Fruit fly (Drosophila melanogaster) whole organism, embryonic: Measurements from ENCODE around the gene CG12608.

ENCODE experiments used
- Abd-B ChIP-seq: fragments of 200-800 bp; sonication (Bioruptor generic); optimal IDR thresholded peaks from 2 replicates; lab custom pipeline; 2018; ENCODE audit warnings: missing biosample characterization, mild to moderate bottlenecking, missing genetic modification characterization, moderate library complexity
- Aef1 ChIP-seq: fragments of 200-800 bp; sonication (Bioruptor generic); IDR thresholded peaks from 3 replicates; pipeline ENCODE4 v1.3.6; 2022; ENCODE audit warnings: missing biosample characterization, missing genetic modification characterization
- Antp ChIP-seq: fragments of 200-800 bp; sonication (Bioruptor generic); optimal IDR thresholded peaks from 3 replicates; lab custom pipeline; 2016; ENCODE audit warnings: missing biosample characterization, missing genetic modification characterization
- Atf3 ChIP-seq: fragments of 200-800 bp; sonication (Bioruptor generic); optimal IDR thresholded peaks from 3 replicates; lab custom pipeline; 2016; ENCODE audit warnings: missing biosample characterization, missing genetic modification characterization
- Awh ChIP-seq: fragments of 200-800 bp; sonication (Bioruptor generic); IDR thresholded peaks from 2 replicates; pipeline ENCODE4, ENCODE4 v1.3.6; 2022; ENCODE audit warnings: missing biosample characterization, missing genetic modification characterization
- B-H2 ChIP-seq: fragments of 200-800 bp; sonication (Bioruptor generic); optimal IDR thresholded peaks from 2 replicates; lab custom pipeline; 2018; ENCODE audit warnings: missing biosample characterization, mild to moderate bottlenecking, missing genetic modification characterization
- CG10209 ChIP-seq: fragments of 200-800 bp; sonication (Bioruptor generic); optimal IDR thresholded peaks from 3 replicates; lab custom pipeline; 2017; ENCODE audit warnings: missing biosample characterization, mild to moderate bottlenecking, missing genetic modification characterization, missing genetic modification reagents
- CG10274 ChIP-seq: fragments of 200-800 bp; sonication (Bioruptor generic); optimal IDR thresholded peaks from 3 replicates; lab custom pipeline; 2017; ENCODE audit warnings: missing biosample characterization, mild to moderate bottlenecking, missing genetic modification characterization
- CG10565 ChIP-seq: fragments of 200-800 bp; sonication (Bioruptor generic); optimal IDR thresholded peaks from 3 replicates; lab custom pipeline; 2016; ENCODE audit warnings: missing biosample characterization, mild to moderate bottlenecking, missing genetic modification characterization
- CG11695 ChIP-seq: fragments of 200-800 bp; sonication (Bioruptor generic); IDR thresholded peaks from 3 replicates; pipeline ENCODE4 v1.3.6; 2022; ENCODE audit warnings: missing biosample characterization, missing genetic modification characterization
- CG11696 ChIP-seq: fragments of 200-800 bp; sonication (Bioruptor generic); IDR thresholded peaks from 2 replicates; pipeline ENCODE4 v1.3.6; 2022; ENCODE audit warnings: missing biosample characterization, missing genetic modification characterization
- CG12391 ChIP-seq: fragments of 200-800 bp; sonication (Bioruptor generic); optimal IDR thresholded peaks from 3 replicates; lab custom pipeline; 2018; ENCODE audit warnings: missing biosample characterization, mild to moderate bottlenecking, missing genetic modification characterization, moderate library complexity
- CG15073 ChIP-seq: fragments of 200-800 bp; sonication (Bioruptor generic); optimal IDR thresholded peaks from 2 replicates; lab custom pipeline; 2016; ENCODE audit warnings: missing biosample characterization, missing genetic modification characterization
- CG15479 ChIP-seq: fragments of 200-800 bp; sonication (Bioruptor generic); optimal IDR thresholded peaks from 3 replicates; lab custom pipeline; 2019; ENCODE audit warnings: missing biosample characterization, mild to moderate bottlenecking, missing genetic modification characterization, moderate library complexity
- CG15601 ChIP-seq: fragments of 200-800 bp; sonication (Bioruptor generic); optimal IDR thresholded peaks from 3 replicates; lab custom pipeline; 2019; ENCODE audit warnings: missing biosample characterization, mild to moderate bottlenecking, missing genetic modification characterization, moderate library complexity
- CG17361 ChIP-seq: fragments of 200-800 bp; sonication (Bioruptor generic); IDR thresholded peaks from 3 replicates; pipeline ENCODE4 v1.3.6; 2022; ENCODE audit warnings: missing biosample characterization, missing genetic modification characterization
- CG2129 ChIP-seq: fragments of 200-800 bp; sonication (Bioruptor generic); IDR thresholded peaks from 2 replicates; pipeline ENCODE4 v1.3.6; 2022; ENCODE audit warnings: missing biosample characterization, missing genetic modification characterization; ENCODE audit not compliant: partially characterized antibody
- CG31224 ChIP-seq: fragments of 200-800 bp; sonication (Bioruptor generic); IDR thresholded peaks from 2 replicates; pipeline ENCODE4 v1.3.6; 2022; ENCODE audit warnings: missing biosample characterization, missing genetic modification characterization
- CG31441 ChIP-seq: fragments of 200-800 bp; sonication (Bioruptor generic); IDR thresholded peaks from 2 replicates; pipeline ENCODE4 v1.3.6; 2022; ENCODE audit warnings: missing biosample characterization, missing genetic modification characterization
- CG4730 ChIP-seq: fragments of 200-800 bp; sonication (Bioruptor generic); IDR thresholded peaks from 2 replicates; pipeline ENCODE4 v1.3.6; 2022; ENCODE audit warnings: missing biosample characterization, missing genetic modification characterization
- CG4854 ChIP-seq: fragments of 200-800 bp; sonication (Bioruptor generic); optimal IDR thresholded peaks from 2 replicates; lab custom pipeline; 2016; ENCODE audit warnings: missing biosample characterization, missing genetic modification characterization, inconsistent platforms
- CG6683 ChIP-seq: fragments of 200-800 bp; sonication (Bioruptor generic); optimal IDR thresholded peaks from 2 replicates; lab custom pipeline; 2017; ENCODE audit warnings: missing biosample characterization, mild to moderate bottlenecking, missing genetic modification characterization, missing genetic modification reagents
- CG7357 ChIP-seq: fragments of 200-800 bp; sonication (Bioruptor generic); IDR thresholded peaks from 3 replicates; pipeline ENCODE4 v1.3.6; 2022; ENCODE audit warnings: missing biosample characterization, missing genetic modification characterization
- CG7928 ChIP-seq: fragments of 200-800 bp; sonication (Bioruptor generic); optimal IDR thresholded peaks from 2 replicates; lab custom pipeline; 2017; ENCODE audit warnings: missing biosample characterization, mild to moderate bottlenecking, missing genetic modification characterization
- CG8388 ChIP-seq: fragments of 200-800 bp; sonication (Bioruptor generic); optimal IDR thresholded peaks from 2 replicates; lab custom pipeline; 2019; ENCODE audit warnings: missing biosample characterization, mild to moderate bottlenecking, missing genetic modification characterization, moderate library complexity
- CTCF ChIP-seq: fragments of 200-800 bp; sonication (Bioruptor generic); optimal IDR thresholded peaks from 2 replicates; lab custom pipeline; 2017; ENCODE audit warnings: missing biosample characterization, mild to moderate bottlenecking, missing genetic modification characterization, moderate library complexity
- Doc2 ChIP-seq: fragments of 200-800 bp; sonication (Bioruptor generic); IDR thresholded peaks from 2 replicates; pipeline ENCODE4 v1.3.6; 2022; ENCODE audit warnings: missing biosample characterization, missing genetic modification characterization
- Fer3 ChIP-seq: fragments of 200-800 bp; sonication (Bioruptor generic); optimal IDR thresholded peaks from 2 replicates; lab custom pipeline; 2018; ENCODE audit warnings: missing biosample characterization, mild to moderate bottlenecking, missing genetic modification characterization, moderate library complexity
- HLH3B ChIP-seq: fragments of 200-800 bp; sonication (Bioruptor generic); IDR thresholded peaks from 2 replicates; pipeline ENCODE4 v1.3.6; 2022; ENCODE audit warnings: missing biosample characterization, missing genetic modification characterization
- HLH54F ChIP-seq: fragments of 200-800 bp; sonication (Bioruptor generic); optimal IDR thresholded peaks from 3 replicates; lab custom pipeline; 2016; ENCODE audit warnings: missing biosample characterization, missing genetic modification characterization
- Hr51 ChIP-seq, 2 experiments: fragments of 200-800 bp; sonication (Bioruptor generic); optimal IDR thresholded peaks; 2 replicates in 1 of 2; 3 replicates in 1 of 2; lab custom pipeline; 2016 to 2018; ENCODE audit warnings: missing biosample characterization in 2 of 2, missing genetic modification characterization in 2 of 2, mild to moderate bottlenecking in 1 of 2, moderate library complexity in 1 of 2
- Lpt ChIP-seq: fragments of >200 bp; optimal IDR thresholded peaks from 2 replicates; lab custom pipeline; 2018; ENCODE audit warnings: missing biosample characterization, missing genetic modification characterization
- NfI ChIP-seq: fragments of 200-800 bp; sonication (Bioruptor generic); optimal IDR thresholded peaks from 3 replicates; lab custom pipeline; 2018; ENCODE audit warnings: missing biosample characterization, mild to moderate bottlenecking, missing genetic modification characterization, moderate library complexity
- Xrp1 ChIP-seq: fragments of 200-800 bp; sonication (Bioruptor generic); IDR thresholded peaks from 2 replicates; pipeline ENCODE4 v1.3.6; 2022; ENCODE audit warnings: missing biosample characterization, missing genetic modification characterization
- br ChIP-seq: fragments of >200 bp; optimal IDR thresholded peaks from 2 replicates; lab custom pipeline; 2017
- ci ChIP-seq: fragments of 200-800 bp; sonication (Bioruptor generic); IDR thresholded peaks from 3 replicates; pipeline ENCODE4 v1.3.6; 2022; ENCODE audit warnings: missing biosample characterization, missing genetic modification characterization
- dan ChIP-seq: fragments of 200-800 bp; sonication (Bioruptor generic); IDR thresholded peaks from 2 replicates; pipeline ENCODE4 v1.3.6; 2022; ENCODE audit warnings: missing biosample characterization, missing genetic modification characterization
- dmrt99B ChIP-seq: fragments of 200-800 bp; sonication (Bioruptor generic); optimal IDR thresholded peaks from 2 replicates; lab custom pipeline; 2018; ENCODE audit warnings: missing biosample characterization, mild to moderate bottlenecking, missing genetic modification characterization, moderate library complexity
- ewg ChIP-seq: fragments of 200-800 bp; sonication (Bioruptor generic); optimal IDR thresholded peaks from 3 replicates; lab custom pipeline; 2017; ENCODE audit warnings: mild to moderate bottlenecking, missing biosample characterization, missing genetic modification reagents, missing genetic modification characterization
- fd3F ChIP-seq: fragments of 200-800 bp; sonication (Bioruptor generic); optimal IDR thresholded peaks from 2 replicates; lab custom pipeline; 2018; ENCODE audit warnings: missing biosample characterization, mild to moderate bottlenecking, missing genetic modification characterization, moderate library complexity
- fd96Cb ChIP-seq: fragments of 200-800 bp; sonication (Bioruptor generic); optimal IDR thresholded peaks from 2 replicates; lab custom pipeline; 2018; ENCODE audit warnings: missing biosample characterization, mild to moderate bottlenecking, missing genetic modification characterization, moderate library complexity
- gem ChIP-seq: fragments of 200-800 bp; sonication (Bioruptor generic); optimal IDR thresholded peaks from 2 replicates; lab custom pipeline; 2019; ENCODE audit warnings: missing biosample characterization, mild to moderate bottlenecking, missing genetic modification characterization, moderate library complexity
- grau ChIP-seq: fragments of 200-800 bp; optimal IDR thresholded peaks from 3 replicates; lab custom pipeline; 2019; ENCODE audit warnings: missing biosample characterization, mild to moderate bottlenecking, missing genetic modification characterization, moderate library complexity
- ham ChIP-seq: fragments of 200-800 bp; sonication (Bioruptor generic); IDR thresholded peaks from 2 replicates; pipeline ENCODE4 v1.3.6; 2022; ENCODE audit warnings: missing biosample characterization, missing genetic modification characterization
- jumu ChIP-seq: fragments of 200-800 bp; sonication (Bioruptor generic); optimal IDR thresholded peaks from 3 replicates; lab custom pipeline; 2016; ENCODE audit warnings: missing biosample characterization, missing genetic modification characterization
- lmd ChIP-seq: fragments of 200-800 bp; sonication (Bioruptor generic); IDR thresholded peaks from 2 replicates; pipeline ENCODE4 v1.3.6; 2022; ENCODE audit warnings: missing biosample characterization, missing genetic modification characterization
- luna ChIP-seq: fragments of 200-800 bp; sonication (Bioruptor generic); optimal IDR thresholded peaks from 2 replicates; lab custom pipeline; 2016; ENCODE audit warnings: missing biosample characterization, missing genetic modification characterization
- otp ChIP-seq: fragments of 200-800 bp; sonication (Bioruptor generic); IDR thresholded peaks from 3 replicates; pipeline ENCODE4, ENCODE4 v1.3.6; 2022; ENCODE audit warnings: missing biosample characterization, missing genetic modification characterization
- pho ChIP-seq: fragments of 200-800 bp; sonication (Bioruptor generic); optimal IDR thresholded peaks from 2 replicates; lab custom pipeline; 2016; ENCODE audit warnings: missing biosample characterization, missing genetic modification characterization
- sd ChIP-seq: fragments of 200-800 bp; sonication (Bioruptor generic); optimal IDR thresholded peaks from 3 replicates; lab custom pipeline; 2018; ENCODE audit warnings: missing biosample characterization, mild to moderate bottlenecking, missing genetic modification characterization, moderate library complexity
- tgo ChIP-seq: fragments of 200-800 bp; sonication (Bioruptor generic); IDR thresholded peaks from 3 replicates; pipeline ENCODE4 v1.3.6; 2022; ENCODE audit warnings: missing biosample characterization, missing genetic modification characterization
- vvl ChIP-seq: fragments of 200-800 bp; sonication (Bioruptor generic); IDR thresholded peaks from 2 replicates; pipeline ENCODE4 v1.3.6; 2022; ENCODE audit warnings: missing biosample characterization, missing genetic modification characterization

The CG12608 gene

dm6 chrX:15309918-15310317, 34.5 kb downstream of the CG12608 start:
- TF ChIP-seq sd (tag; lab: Kevin White, UChicago) = no peak
- no peak for TF ChIP-seq CG31224
- no peak for TF ChIP-seq CG15479 (GFP tag; lab: Kevin White, UChicago)
- TF ChIP-seq ci (GFP tag; lab: Robert Waterston, UW) = no peak
- TF ChIP-seq CG2129 (GFP tag; lab: Robert Waterston, UW) = no peak
- TF ChIP-seq grau (tag; lab: Kevin White, UChicago) = peak; percentile 39
- peak; percentile 24 for TF ChIP-seq fd96Cb
- no peak for TF ChIP-seq Awh (GFP tag; lab: Robert Waterston, UW)
- TF ChIP-seq Fer3 = peak; percentile 8
- TF ChIP-seq Doc2 (GFP tag; lab: Robert Waterston, UW) = no peak
- no peak for TF ChIP-seq B-H2 (GFP tag; lab: Kevin White, UChicago)
- no peak for TF ChIP-seq pho (GFP tag; lab: Kevin White, UChicago)
- no peak for TF ChIP-seq CG15601 (tag; lab: Kevin White, UChicago)
- peak; percentile 55 for TF ChIP-seq gem (tag; lab: Kevin White, UChicago)
- TF ChIP-seq CG11696 (GFP tag; lab: Robert Waterston, UW) = no peak
- TF ChIP-seq luna (GFP tag; lab: Kevin White, UChicago) = no peak
- no peak for TF ChIP-seq ham (GFP tag; lab: Robert Waterston, UW)
- TF ChIP-seq ewg (GFP tag; lab: Kevin White, UChicago) = no peak
- TF ChIP-seq Atf3 (GFP tag; lab: Kevin White, UChicago) = no peak
- TF ChIP-seq Antp (GFP tag; lab: Kevin White, UChicago) = no peak
- TF ChIP-seq CG8388 (GFP tag; lab: Kevin White, UChicago) = peak; percentile 3
- TF ChIP-seq CG17361 = 0 out of 3 replicates have a peak, but pooled peaks have one; percentile 30
- no peak for TF ChIP-seq CTCF (GFP tag; lab: Kevin White, UChicago)
- TF ChIP-seq fd3F (GFP tag; lab: Kevin White, UChicago) = no peak
- no peak for TF ChIP-seq CG10209 (GFP tag; lab: Kevin White, UChicago)
- peak in 1 of 2 experiments; percentile 68 for TF ChIP-seq Hr51 (GFP tag; optimal IDR thresholded peaks at IDR 0.05; lab: Kevin White, UChicago)
- TF ChIP-seq CG15073 (GFP tag; lab: Kevin White, UChicago) = no peak
- no peak for TF ChIP-seq jumu (GFP tag; lab: Kevin White, UChicago)
- peak; percentile 46; the same call in 1 of the 3 replicates for TF ChIP-seq CG11695 (GFP tag; lab: Robert Waterston, UW)
- TF ChIP-seq otp (GFP tag; lab: Robert Waterston, UW) = no peak
- no peak for TF ChIP-seq HLH54F (GFP tag; lab: Kevin White, UChicago)
- no peak for TF ChIP-seq CG4730 (GFP tag; lab: Robert Waterston, UW)
- TF ChIP-seq Lpt (GFP tag; lab: Kevin White, UChicago) = no peak
- TF ChIP-seq CG6683 (GFP tag; lab: Kevin White, UChicago) = no peak
- TF ChIP-seq lmd (GFP tag; lab: Robert Waterston, UW) = peak; percentile 9; the same call in 1 of the 2 replicates
- no peak; the same call in 1 of the 2 replicates for TF ChIP-seq vvl
- TF ChIP-seq CG4854 = no peak
- no peak for TF ChIP-seq CG7357 (GFP tag; lab: Robert Waterston, UW)
- TF ChIP-seq HLH3B = 0 out of 2 replicates have a peak, but pooled peaks have one; percentile 23
- peak; percentile 11 for TF ChIP-seq CG12391
- TF ChIP-seq dmrt99B (tag; lab: Kevin White, UChicago) = peak; percentile 53
- TF ChIP-seq br (lab: Kevin White, UChicago) = no peak
- TF ChIP-seq CG10565 (GFP tag; lab: Kevin White, UChicago) = no peak
- peak; percentile 53 for TF ChIP-seq Abd-B (GFP tag; lab: Kevin White, UChicago)
- TF ChIP-seq tgo (GFP tag; lab: Robert Waterston, UW) = peak; percentile 30; the same call in 1 of the 3 replicates
- TF ChIP-seq CG7928 (GFP tag; lab: Kevin White, UChicago) = no peak
- TF ChIP-seq NfI (GFP tag; lab: Kevin White, UChicago) = no peak
- no peak for TF ChIP-seq dan
- TF ChIP-seq CG10274 (GFP tag; lab: Kevin White, UChicago) = no peak
- 0 out of 3 replicates have a peak, but pooled peaks have one; percentile 18 for TF ChIP-seq Aef1 (GFP tag; lab: Robert Waterston, UW)
- peak; percentile 36 for TF ChIP-seq CG31441 (GFP tag; lab: Robert Waterston, UW)
- peak; percentile 32; the same call in 1 of the 2 replicates for TF ChIP-seq Xrp1 (GFP tag; lab: Robert Waterston, UW)
